Worm (Caenorhabditis elegans): ENCODE data around the gene abhd-3.2.
A peak's percentile ranks its signal among the peaks of the same experiment; 100 is the strongest.

Gene abhd-3.2

DNA sequence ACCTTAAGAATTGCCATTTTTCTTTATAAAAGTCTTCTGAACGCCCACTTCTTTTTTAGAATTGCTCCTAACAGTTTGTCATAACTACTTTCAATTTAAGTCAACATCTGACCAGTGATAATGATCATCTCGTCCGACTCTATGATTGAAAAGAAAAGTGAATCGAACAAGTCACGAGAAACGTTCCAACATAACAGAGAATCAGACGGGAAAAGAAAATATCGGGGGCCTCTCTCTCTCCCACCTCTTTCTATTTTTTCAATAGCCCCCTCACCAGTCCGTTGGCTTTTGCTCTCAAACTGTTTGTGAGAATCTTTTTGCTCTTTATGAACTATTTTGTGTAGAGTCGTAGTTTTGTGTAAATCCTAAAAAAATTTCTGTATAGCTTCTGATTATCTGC, 50.2 kb downstream of the abhd-3.2 start (continued):
- TF ChIP-seq xbp-1 (tag; optimal IDR thresholded peaks at IDR 0.05) (no peak), egl-27 (tag; optimal IDR thresholded peaks at IDR 0.05) (no peak), lin-35 (GFP tag; optimal IDR thresholded peaks at IDR 0.05) (peak in 1 of 2 experiments; percentile 6)

DNA sequence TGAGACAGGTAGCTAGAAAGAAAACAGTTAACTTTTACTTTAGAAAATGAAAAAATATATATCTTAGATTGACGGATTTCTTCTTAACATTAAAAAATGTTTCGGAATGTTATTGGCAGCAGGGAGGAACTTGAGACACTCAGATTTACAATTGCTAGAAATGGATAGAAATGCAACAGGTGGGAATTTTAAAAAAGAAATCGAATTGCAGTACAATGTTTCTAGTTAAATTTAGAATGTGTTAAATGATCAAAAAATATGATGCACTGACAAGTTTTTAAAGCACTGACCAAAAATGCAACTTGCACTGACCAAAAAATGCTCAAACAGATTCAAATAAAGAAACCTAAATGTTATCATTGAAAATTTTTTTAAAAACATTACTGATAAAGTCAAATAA, 51.7 kb downstream of the abhd-3.2 start:
- no peak for TF ChIP-seq sptf-1 (tag; optimal IDR thresholded peaks at IDR 0.05)
- no peak for TF ChIP-seq F16B12.6 (tag; optimal IDR thresholded peaks at IDR 0.05)
- no peak for TF ChIP-seq lin-14 (GFP tag; optimal IDR thresholded peaks at IDR 0.05)
- no peak for TF ChIP-seq nhr-12 (tag; optimal IDR thresholded peaks at IDR 0.05)
- no peak for TF ChIP-seq alr-1 (tag; optimal IDR thresholded peaks at IDR 0.05; ENCODE audit: borderline replicate concordance)
- TF ChIP-seq mdl-1 (tag; optimal IDR thresholded peaks at IDR 0.05) = no peak
- TF ChIP-seq snpc-4 (tag; optimal IDR thresholded peaks at IDR 0.05) = no peak
- no peak for TF ChIP-seq C04F5.9 (tag; optimal IDR thresholded peaks at IDR 0.05)
